Fruit fly (Drosophila melanogaster): Measurements from ENCODE around the gene Wnk.
A peak's percentile ranks its signal among the peaks of the same experiment; 100 is the strongest.

The Wnk gene

DNA sequence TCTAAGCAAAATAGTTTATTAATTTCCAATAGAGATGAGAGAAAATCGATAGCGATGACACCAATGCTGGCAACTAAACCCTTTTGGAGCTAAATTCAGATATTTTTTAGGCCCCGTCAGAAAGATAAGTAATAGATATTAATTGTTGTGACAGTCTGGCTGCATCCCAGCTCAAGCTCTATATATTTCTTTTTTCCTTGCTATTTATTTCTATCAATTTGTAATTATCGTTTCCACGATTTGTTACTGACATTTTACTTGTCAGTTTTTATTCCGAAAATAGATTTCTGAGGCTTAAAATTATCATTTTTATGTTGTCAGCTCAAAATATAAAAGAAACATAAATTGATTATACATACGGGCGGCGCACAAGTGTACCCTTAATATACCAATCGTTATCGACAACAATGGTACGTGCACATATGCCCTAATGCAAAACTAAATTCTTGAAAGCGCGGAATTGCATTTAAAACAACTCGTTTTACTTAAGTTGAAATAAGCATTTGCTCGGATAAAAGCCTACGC lies 14.2 kb upstream of the Wnk start, which contains the start of the genes CRIF and SMC5 (continued):
- TF ChIP-seq crp (GFP tag; optimal IDR thresholded peaks at IDR 0.05) (peak in 1 of 2 experiments; percentile 5), pfk (GFP tag; optimal IDR thresholded peaks at IDR 0.05) (no peak), CG6175 (GFP tag; IDR thresholded peaks at IDR 0.05) (no peak), CG14014 (GFP tag; IDR thresholded peaks at IDR 0.05) (peak; percentile 52; the same call in 1 of the 2 replicates), CG4282 (GFP tag; optimal IDR thresholded peaks at IDR 0.05) (no peak), ci (GFP tag; IDR thresholded peaks at IDR 0.05) (no peak), crc (GFP tag; optimal IDR thresholded peaks at IDR 0.05) (no peak), Kr (GFP tag; optimal IDR thresholded peaks at IDR 0.05) (peak; percentile 72), CG9876 (GFP tag; optimal IDR thresholded peaks at IDR 0.05) (peak; percentile 48), Fer2 (tag; optimal IDR thresholded peaks at IDR 0.05) (peak; percentile 52), CG32772 (GFP tag; IDR thresholded peaks at IDR 0.05) (no peak), ERR (GFP tag; optimal IDR thresholded peaks at IDR 0.05) (peak; percentile 14), Optix (GFP tag; IDR thresholded peaks at IDR 0.05) (no peak), unc-4 (GFP tag; IDR thresholded peaks at IDR 0.05; ENCODE audit: partially characterized antibody) (no peak), dysf (GFP tag; IDR thresholded peaks at IDR 0.05) (peak; percentile 52; the same call in 1 of the 3 replicates), CG4404 (GFP tag; IDR thresholded peaks at IDR 0.05) (peak; percentile 60), CG18011 (GFP tag; optimal IDR thresholded peaks at IDR 0.05) (peak; percentile 18), bab2 (GFP tag; optimal IDR thresholded peaks at IDR 0.05) (peak; percentile 71), disco-r (GFP tag; optimal IDR thresholded peaks at IDR 0.05) (peak; percentile 17), CG7963 (GFP tag; IDR thresholded peaks at IDR 0.05; ENCODE audit: partially characterized antibody) (no peak), Hsf (GFP tag; optimal IDR thresholded peaks at IDR 0.05) (peak; percentile 80), CG10366 (GFP tag; IDR thresholded peaks at IDR 0.05) (no peak), BEAF-32 (GFP tag; optimal IDR thresholded peaks at IDR 0.05) (peak; percentile 57), al (GFP tag; IDR thresholded peaks at IDR 0.05) (peak; percentile 32), Nf-YB (GFP tag; optimal IDR thresholded peaks at IDR 0.05) (peak; percentile 24), CG6813 (GFP tag; optimal IDR thresholded peaks at IDR 0.05) (no peak), twi (tag; optimal IDR thresholded peaks at IDR 0.05) (peak; percentile 64), YL-1 (GFP tag; optimal IDR thresholded peaks at IDR 0.05) (peak; percentile 11), CG6854 (GFP tag; optimal IDR thresholded peaks at IDR 0.05) (no peak), CG2712 (tag; optimal IDR thresholded peaks at IDR 0.05) (peak; percentile 75), luna (GFP tag; optimal IDR thresholded peaks at IDR 0.05) (no peak), pb (GFP tag; optimal IDR thresholded peaks at IDR 0.05) (no peak), CG34376 (GFP tag; optimal IDR thresholded peaks at IDR 0.05) (peak; percentile 38), hb (GFP tag; IDR thresholded peaks at IDR 0.05; ENCODE audit: partially characterized antibody) (no peak), CG18599 (GFP tag; optimal IDR thresholded peaks at IDR 0.05) (no peak), CG4707 (GFP tag; optimal IDR thresholded peaks at IDR 0.05) (no peak), gcm2 (GFP tag; optimal IDR thresholded peaks at IDR 0.05) (peak; percentile 31), Side (GFP tag; optimal IDR thresholded peaks at IDR 0.05) (peak; percentile 46), CG8290 (GFP tag; optimal IDR thresholded peaks at IDR 0.05) (peak; percentile 70), CG8290 (tag; optimal IDR thresholded peaks at IDR 0.05) (no peak), Tbp (GFP tag; optimal IDR thresholded peaks at IDR 0.05) (no peak), p53 (GFP tag; optimal IDR thresholded peaks at IDR 0.05) (peak; percentile 48), Eip74EF (GFP tag; optimal IDR thresholded peaks at IDR 0.05) (no peak), btn (GFP tag; optimal IDR thresholded peaks at IDR 0.05) (no peak), gsb-n (tag; optimal IDR thresholded peaks at IDR 0.05) (no peak), cato (GFP tag; optimal IDR thresholded peaks at IDR 0.05; ENCODE audit: borderline replicate concordance) (no peak), chm (GFP tag; IDR thresholded peaks at IDR 0.05) (peak; percentile 49; the same call in 1 of the 2 replicates), CG3838 (GFP tag; optimal IDR thresholded peaks at IDR 0.05) (no peak), CG33557 (GFP tag; optimal IDR thresholded peaks at IDR 0.05) (peak; percentile 61), gce (GFP tag; IDR thresholded peaks at IDR 0.05) (no peak), CTCF (GFP tag; optimal IDR thresholded peaks at IDR 0.05) (no peak)
